Worm (Caenorhabditis elegans) whole organism, young adult: ENCODE results near the gene swp-1.

Experiments
- B0035.1 ChIP-seq: sonication (generic microtip); optimal IDR thresholded peaks from 2 replicates; lab custom pipeline; 2016; ENCODE audit warnings: missing genetic modification characterization, mild to moderate bottlenecking, missing compliant biosample characterization, missing genotype, missing genetic modification reagents
- B0261.1 ChIP-seq: sonication (generic microtip); optimal IDR thresholded peaks from 2 replicates; lab custom pipeline; 2016; ENCODE audit warnings: mild to moderate bottlenecking, missing genetic modification characterization, moderate library complexity, missing compliant biosample characterization
- B0336.3 ChIP-seq: fragments of 200-800 bp; sonication (Bioruptor generic); IDR thresholded peaks from 2 replicates; pipeline ENCODE4 v1.3.6; 2022; ENCODE audit warnings: missing genetic modification characterization, missing compliant biosample characterization
- F37B4.10 ChIP-seq: fragments of 200-800 bp; sonication (Bioruptor generic); IDR thresholded peaks from 2 replicates; pipeline ENCODE4 v1.3.6; 2022; ENCODE audit warnings: missing genetic modification characterization, missing compliant biosample characterization
- F49E8.2 ChIP-seq: sonication (generic microtip); optimal IDR thresholded peaks from 3 replicates; lab custom pipeline; 2017; ENCODE audit warnings: missing genetic modification characterization, mild to moderate bottlenecking, missing compliant biosample characterization, antibody characterized with exemption, moderate library complexity; ENCODE audit not compliant: insufficient read depth
- F52B5.7 ChIP-seq: sonication (generic microtip); optimal IDR thresholded peaks from 2 replicates; lab custom pipeline; 2016; ENCODE audit warnings: mild to moderate bottlenecking, missing genetic modification characterization, missing compliant biosample characterization
- F57C9.4 ChIP-seq: sonication (generic microtip); optimal IDR thresholded peaks from 2 replicates; lab custom pipeline; 2017; ENCODE audit warnings: mild to moderate bottlenecking, missing genetic modification characterization, missing compliant biosample characterization
- K12H6.12 ChIP-seq: fragments of 200-800 bp; sonication (Bioruptor generic); optimal IDR thresholded peaks from 2 replicates; lab custom pipeline; 2018; ENCODE audit warnings: mild to moderate bottlenecking, missing genetic modification characterization, missing compliant biosample characterization
- T07F8.4 ChIP-seq: sonication (generic microtip); optimal IDR thresholded peaks from 2 replicates; lab custom pipeline; 2016; ENCODE audit warnings: mild to moderate bottlenecking, missing genetic modification characterization, moderate library complexity, missing compliant biosample characterization
- Y53F4B.3 ChIP-seq: fragments of 200-800 bp; sonication (Bioruptor generic); IDR thresholded peaks from 2 replicates; pipeline ENCODE4 v1.3.6; 2022; ENCODE audit warnings: missing genetic modification reagents, missing genetic modification characterization, missing compliant biosample characterization
- Y53G8AR.9 ChIP-seq: fragments of 200-800 bp; sonication (Bioruptor generic); conservative IDR thresholded peaks from 2 replicates; pipeline ENCODE4 v1.3.6; 2022; ENCODE audit warnings: missing genetic modification reagents, missing genetic modification characterization, missing compliant biosample characterization
- Y79H2A.3 ChIP-seq: fragments of 200-800 bp; sonication (Bioruptor generic); conservative IDR thresholded peaks from 2 replicates; pipeline ENCODE4 v1.3.6; 2022; ENCODE audit warnings: missing genetic modification reagents, missing genetic modification characterization, missing compliant biosample characterization
- Y95B8A.8 ChIP-seq: fragments of 200-800 bp; sonication (Bioruptor generic); IDR thresholded peaks from 2 replicates; pipeline ENCODE4 v1.3.6; 2022; ENCODE audit warnings: missing genetic modification reagents, missing genetic modification characterization, missing compliant biosample characterization
- aptf-2 ChIP-seq: fragments of 200-800 bp; sonication (Bioruptor generic); conservative IDR thresholded peaks from 2 replicates; pipeline ENCODE4 v1.3.6; 2022; ENCODE audit warnings: missing genetic modification reagents, missing genetic modification characterization, missing compliant biosample characterization
- atf-7 ChIP-seq: sonication (generic microtip); optimal IDR thresholded peaks from 2 replicates; lab custom pipeline; 2017; ENCODE audit warnings: mild to moderate bottlenecking, missing genetic modification characterization, missing compliant biosample characterization
- athp-1 ChIP-seq: sonication (generic microtip); optimal IDR thresholded peaks from 2 replicates; lab custom pipeline; 2017; ENCODE audit warnings: mild to moderate bottlenecking, missing genetic modification characterization, missing compliant biosample characterization
- attf-3 ChIP-seq: fragments of 200-800 bp; sonication (Bioruptor generic); conservative IDR thresholded peaks from 2 replicates; pipeline ENCODE4 v1.3.6; 2022; ENCODE audit warnings: missing genetic modification reagents, missing genetic modification characterization, missing compliant biosample characterization
- attf-5 ChIP-seq: fragments of 200-800 bp; sonication (Bioruptor generic); optimal IDR thresholded peaks from 2 replicates; lab custom pipeline; 2018; ENCODE audit warnings: mild to moderate bottlenecking, missing genetic modification characterization, missing compliant biosample characterization
- attf-6 ChIP-seq: fragments of 200-800 bp; sonication (Bioruptor generic); IDR thresholded peaks from 2 replicates; pipeline ENCODE4 v1.3.6; 2022; ENCODE audit warnings: missing genetic modification reagents, missing genetic modification characterization, missing compliant biosample characterization
- ceh-58 ChIP-seq: fragments of 200-800 bp; sonication (Bioruptor generic); IDR thresholded peaks from 2 replicates; pipeline ENCODE4 v1.3.6; 2022; ENCODE audit warnings: missing genetic modification characterization, missing compliant biosample characterization
- ceh-79 ChIP-seq: sonication (generic microtip); optimal IDR thresholded peaks from 2 replicates; lab custom pipeline; 2017; ENCODE audit warnings: mild to moderate bottlenecking, missing genetic modification characterization, missing compliant biosample characterization
- die-1 ChIP-seq: sonication (generic microtip); optimal IDR thresholded peaks from 2 replicates; lab custom pipeline; 2016; ENCODE audit warnings: missing genotype, mild to moderate bottlenecking, missing genetic modification characterization, missing compliant biosample characterization
- dox-1 ChIP-seq: fragments of 200-800 bp; sonication (Bioruptor generic); IDR thresholded peaks from 2 replicates; pipeline ENCODE4 v1.3.6; 2022; ENCODE audit warnings: missing genetic modification reagents, missing genetic modification characterization, missing compliant biosample characterization
- egl-18 ChIP-seq: fragments of 200-800 bp; sonication (Bioruptor generic); IDR thresholded peaks from 2 replicates; pipeline ENCODE4 v1.3.6; 2022; ENCODE audit warnings: missing genetic modification reagents, missing genetic modification characterization, missing compliant biosample characterization
- ets-4 ChIP-seq: fragments of 200-800 bp; sonication (Bioruptor generic); optimal IDR thresholded peaks from 2 replicates; lab custom pipeline; 2018; ENCODE audit warnings: mild to moderate bottlenecking, missing genetic modification characterization, missing compliant biosample characterization
- gei-17 ChIP-seq: fragments of 200-800 bp; sonication (Bioruptor generic); optimal IDR thresholded peaks from 2 replicates; lab custom pipeline; 2018; ENCODE audit warnings: mild to moderate bottlenecking, missing genetic modification characterization, missing compliant biosample characterization
- hlh-12 ChIP-seq: sonication (generic microtip); optimal IDR thresholded peaks from 2 replicates; lab custom pipeline; 2016; ENCODE audit warnings: missing genetic modification characterization, missing compliant biosample characterization
- hlh-26 ChIP-seq: fragments of 200-800 bp; sonication (Bioruptor generic); conservative IDR thresholded peaks from 2 replicates; pipeline ENCODE4 v1.3.6; 2022; ENCODE audit warnings: missing genetic modification reagents, missing genetic modification characterization, missing compliant biosample characterization
- hsf-1 ChIP-seq: fragments of 200-800 bp; sonication (Bioruptor generic); IDR thresholded peaks from 2 replicates; pipeline ENCODE4 v1.3.6; 2022; ENCODE audit warnings: missing genetic modification reagents, missing genetic modification characterization, missing compliant biosample characterization
- lin-54 ChIP-seq: fragments of 200-800 bp; sonication (Bioruptor generic); optimal IDR thresholded peaks from 2 replicates; lab custom pipeline; 2018; ENCODE audit warnings: mild to moderate bottlenecking, missing genetic modification characterization, missing compliant biosample characterization
- lsl-1 ChIP-seq: fragments of 200-800 bp; sonication (Bioruptor generic); optimal IDR thresholded peaks from 2 replicates; lab custom pipeline; 2018; ENCODE audit warnings: mild to moderate bottlenecking, missing genetic modification characterization, moderate library complexity, missing compliant biosample characterization
- madf-6 ChIP-seq: fragments of 200-800 bp; sonication (Bioruptor generic); IDR thresholded peaks from 2 replicates; pipeline ENCODE4 v1.3.6; 2022; ENCODE audit warnings: missing genetic modification reagents, missing genetic modification characterization, missing compliant biosample characterization
- madf-8 ChIP-seq: fragments of 200-800 bp; sonication (Bioruptor generic); conservative IDR thresholded peaks from 2 replicates; pipeline ENCODE4 v1.3.6; 2022; ENCODE audit warnings: missing genetic modification reagents, missing genetic modification characterization, missing compliant biosample characterization
- mcd-1 ChIP-seq: fragments of 200-800 bp; sonication (Bioruptor generic); IDR thresholded peaks from 2 replicates; pipeline ENCODE4 v1.3.6; 2022; ENCODE audit warnings: missing genetic modification reagents, missing genetic modification characterization, missing compliant biosample characterization
- mel-28 ChIP-seq: sonication (generic microtip); optimal IDR thresholded peaks from 2 replicates; lab custom pipeline; 2016; ENCODE audit warnings: borderline replicate concordance, mild to moderate bottlenecking, missing genetic modification characterization, missing compliant biosample characterization
- nfya-2 ChIP-seq: fragments of 200-800 bp; sonication (Bioruptor generic); IDR thresholded peaks from 2 replicates; pipeline ENCODE4 v1.3.6; 2022; ENCODE audit warnings: missing genetic modification reagents, missing genetic modification characterization, missing compliant biosample characterization
- nfyb-1 ChIP-seq: fragments of 200-800 bp; sonication (Bioruptor generic); IDR thresholded peaks from 2 replicates; pipeline ENCODE4 v1.3.6; 2022; ENCODE audit warnings: missing genetic modification reagents, missing genetic modification characterization, missing compliant biosample characterization
- nhr-120 ChIP-seq: fragments of 200-800 bp; sonication (Bioruptor generic); IDR thresholded peaks from 2 replicates; pipeline ENCODE4 v1.3.6; 2022; ENCODE audit warnings: missing genetic modification characterization, missing compliant biosample characterization
- nhr-179 ChIP-seq: sonication (generic microtip); optimal IDR thresholded peaks from 2 replicates; lab custom pipeline; 2016; ENCODE audit warnings: mild to moderate bottlenecking, missing genetic modification characterization, missing compliant biosample characterization
- nhr-80 ChIP-seq: sonication (generic microtip); optimal IDR thresholded peaks from 2 replicates; lab custom pipeline; 2016; ENCODE audit warnings: missing genetic modification characterization, missing compliant biosample characterization
- nhr-90 ChIP-seq: sonication (generic microtip); optimal IDR thresholded peaks from 2 replicates; lab custom pipeline; 2016; ENCODE audit warnings: missing genotype, mild to moderate bottlenecking, missing genetic modification characterization, missing compliant biosample characterization
- pbrm-1 ChIP-seq: fragments of 200-800 bp; sonication (Bioruptor generic); IDR thresholded peaks from 2 replicates; pipeline ENCODE4 v1.3.6; 2022; ENCODE audit warnings: missing genetic modification reagents, missing genetic modification characterization, missing compliant biosample characterization
- rec-8 ChIP-seq, 2 experiments: sonication (generic microtip); optimal IDR thresholded peaks; 2 replicates each; lab custom pipeline; 2016; ENCODE audit warnings: mild to moderate bottlenecking in 2 of 2, missing genetic modification characterization in 2 of 2, missing genetic modification reagents in 2 of 2, missing genotype in 2 of 2, missing biosample characterization in 1 of 2, missing compliant biosample characterization in 1 of 2, moderate library complexity in 1 of 2
- repo-1 ChIP-seq: sonication (generic microtip); optimal IDR thresholded peaks from 2 replicates; lab custom pipeline; 2017; ENCODE audit warnings: mild to moderate bottlenecking, missing genetic modification characterization, missing compliant biosample characterization
- snpc-1.3 ChIP-seq: sonication (generic microtip); optimal IDR thresholded peaks from 2 replicates; lab custom pipeline; 2017; ENCODE audit warnings: missing genetic modification characterization, mild to moderate bottlenecking, missing compliant biosample characterization, antibody characterized with exemption, moderate library complexity, missing genotype, missing genetic modification reagents; ENCODE audit not compliant: insufficient read depth
- snpc-3.4 ChIP-seq: sonication (generic microtip); optimal IDR thresholded peaks from 2 replicates; lab custom pipeline; 2017; ENCODE audit warnings: missing genetic modification characterization, mild to moderate bottlenecking, missing compliant biosample characterization, antibody characterized with exemption, moderate library complexity, missing genotype, missing genetic modification reagents
- tbp1 ChIP-seq: fragments of 200-800 bp; sonication (Bioruptor generic); optimal IDR thresholded peaks from 2 replicates; lab custom pipeline; 2018; ENCODE audit warnings: mild to moderate bottlenecking, missing genetic modification characterization, missing compliant biosample characterization
- ztf-3 ChIP-seq: fragments of 200-800 bp; sonication (Bioruptor generic); optimal IDR thresholded peaks from 2 replicates; lab custom pipeline; 2018; ENCODE audit warnings: mild to moderate bottlenecking, missing genetic modification characterization, missing compliant biosample characterization

The swp-1 gene

DNA sequence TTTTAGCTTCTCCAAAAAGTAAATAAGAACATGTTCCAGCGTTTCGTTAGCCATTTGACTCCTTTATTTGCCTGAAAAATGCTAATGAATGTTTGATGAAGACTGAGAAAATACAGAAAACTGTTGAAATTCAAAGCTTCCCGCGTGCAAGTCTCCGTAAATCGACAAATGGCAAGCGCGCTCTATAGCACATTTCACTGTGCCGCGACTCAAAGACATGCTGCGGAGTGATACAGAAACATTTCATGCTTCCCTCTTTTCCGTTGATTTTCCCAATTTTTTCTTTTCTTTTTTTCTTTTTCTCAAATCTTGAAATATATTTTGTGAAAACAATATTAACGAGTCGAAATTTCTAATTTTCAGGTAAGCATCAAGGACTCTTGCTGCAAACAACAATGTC lies 26.4 kb downstream of the swp-1 start, which contains the start of the genes ska-3 and rps-12 (continued):
- TF ChIP-seq repo-1 (tag; lab: Kevin White, UChicago): peak; percentile 90
- peak; percentile 96 for TF ChIP-seq pbrm-1 (GFP tag; lab: Robert Waterston, UW)
- no peak for TF ChIP-seq ceh-79 (tag; lab: Kevin White, UChicago)
- TF ChIP-seq B0336.3 (GFP tag; lab: Robert Waterston, UW): peak; percentile 80
- TF ChIP-seq athp-1: peak; percentile 93
- peak; percentile 82 for TF ChIP-seq attf-3 (GFP tag; lab: Robert Waterston, UW)
- peak; percentile 78 for TF ChIP-seq tbp1 (GFP tag; lab: Kevin White, UChicago)
- no peak for TF ChIP-seq die-1
- peak; percentile 79 for TF ChIP-seq gei-17 (GFP tag; lab: Kevin White, UChicago)
- TF ChIP-seq F57C9.4 (tag; lab: Kevin White, UChicago): no peak
- TF ChIP-seq nhr-90 (tag; lab: Kevin White, UChicago): peak; percentile 26
- no peak for TF ChIP-seq attf-6 (GFP tag; lab: Robert Waterston, UW)
- peak; percentile 93 for TF ChIP-seq F49E8.2 (tag; lab: Kevin White, UChicago)
- TF ChIP-seq snpc-1.3 (tag; lab: Kevin White, UChicago): peak; percentile 88
- peak; percentile 74 for TF ChIP-seq aptf-2
- no peak for TF ChIP-seq nhr-179 (tag; lab: Kevin White, UChicago)
- TF ChIP-seq lsl-1 (GFP tag; lab: Kevin White, UChicago): peak; percentile 82
- TF ChIP-seq Y53G8AR.9 (GFP tag; lab: Robert Waterston, UW): peak; percentile 98
- TF ChIP-seq snpc-3.4 (tag; lab: Kevin White, UChicago): peak; percentile 93
- peak; percentile 95 for TF ChIP-seq madf-6
- peak; percentile 86 for TF ChIP-seq atf-7 (tag; lab: Kevin White, UChicago)
- TF ChIP-seq mel-28: no peak
- no peak for TF ChIP-seq F37B4.10
- TF ChIP-seq Y79H2A.3: peak; percentile 69
- peak; percentile 16 for TF ChIP-seq B0261.1 (tag; lab: Kevin White, UChicago)
- TF ChIP-seq rec-8 (tag; optimal IDR thresholded peaks at IDR 0.05; lab: Kevin White, UChicago): no peak
- peak; percentile 100 for TF ChIP-seq mcd-1 (GFP tag; lab: Robert Waterston, UW)
- peak; percentile 96 for TF ChIP-seq nfyb-1
- 0 out of 2 replicates have a peak, but pooled peaks have one; percentile 23 for TF ChIP-seq Y53F4B.3 (GFP tag; lab: Robert Waterston, UW)
- TF ChIP-seq nhr-80: peak; percentile 83
- no peak for TF ChIP-seq T07F8.4 (tag; lab: Kevin White, UChicago)
- TF ChIP-seq lin-54 (GFP tag; lab: Kevin White, UChicago): peak; percentile 98
- peak; percentile 99 for TF ChIP-seq attf-5 (GFP tag; lab: Kevin White, UChicago)
- peak; percentile 66 for TF ChIP-seq F52B5.7 (tag; lab: Kevin White, UChicago)
- peak; percentile 43 for TF ChIP-seq B0035.1 (tag; lab: Kevin White, UChicago)
- peak; percentile 77 for TF ChIP-seq madf-8
- TF ChIP-seq Y95B8A.8: peak; percentile 83
- peak; percentile 89 for TF ChIP-seq egl-18 (GFP tag; lab: Robert Waterston, UW)
- no peak for TF ChIP-seq nfya-2 (GFP tag; lab: Robert Waterston, UW)
- TF ChIP-seq nhr-120 (GFP tag; lab: Robert Waterston, UW): no peak
- no peak for TF ChIP-seq ceh-58
- no peak for TF ChIP-seq ets-4 (GFP tag; lab: Kevin White, UChicago)
- no peak for TF ChIP-seq hlh-12 (tag; lab: Kevin White, UChicago)
- TF ChIP-seq hlh-26: no peak
- TF ChIP-seq ztf-3 (GFP tag; lab: Kevin White, UChicago): peak; percentile 22
- peak; percentile 97 for TF ChIP-seq dox-1
- peak; percentile 82 for TF ChIP-seq hsf-1
- TF ChIP-seq K12H6.12: peak; percentile 91
